Worm (Caenorhabditis elegans): ENCODE data around the gene Y49A3A.3.

Y49A3A.3 gene

DNA sequence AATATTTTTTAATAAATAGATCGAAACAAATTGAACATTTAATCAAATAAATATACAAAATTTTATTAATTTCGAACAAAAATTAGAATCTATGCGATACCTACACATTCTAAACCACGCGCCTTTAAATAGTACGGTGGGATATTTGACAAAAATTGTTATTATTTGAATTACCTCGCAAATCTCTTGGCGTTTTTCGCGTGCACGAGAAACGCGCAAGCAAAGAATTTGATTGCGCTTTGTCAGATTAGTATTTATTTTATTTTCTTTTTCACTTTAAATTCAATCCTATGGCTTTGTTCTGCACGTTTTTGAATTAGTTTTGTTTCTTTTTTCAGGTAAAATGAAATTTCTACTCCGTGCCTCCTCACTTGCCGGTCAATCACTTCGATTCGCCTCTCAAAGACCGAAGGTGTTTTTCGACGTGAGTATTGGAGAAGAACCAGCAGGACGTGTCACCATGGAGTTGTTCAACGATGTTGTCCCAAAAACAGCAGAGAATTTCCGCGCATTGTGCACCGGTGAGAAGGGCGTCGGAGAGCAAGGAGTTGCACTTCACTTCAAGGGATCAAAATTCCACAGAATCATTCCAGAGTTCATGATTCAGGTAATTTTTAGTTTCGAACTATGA is 1.6 kb downstream of the Y49A3A.3 start, which contains the start of gene cyn-1 (continued):
- TF ChIP-seq T26A8.4 (GFP tag; IDR thresholded peaks at IDR 0.05) (peak; percentile 70), hif-1 (tag; optimal IDR thresholded peaks at IDR 0.05) (peak in 1 of 2 experiments; percentile 25), spr-3 (GFP tag; optimal IDR thresholded peaks at IDR 0.05) (peak; percentile 17), aly-2 (tag; optimal IDR thresholded peaks at IDR 0.05) (no peak), dve-1 (tag; optimal IDR thresholded peaks at IDR 0.05; ENCODE audit: insufficient read depth) (peak; percentile 85), hmg-1.1 (GFP tag; IDR thresholded peaks at IDR 0.05) (peak; percentile 77), zag-1 (tag; optimal IDR thresholded peaks at IDR 0.05) (peak; percentile 8), ama-1 (optimal IDR thresholded peaks at IDR 0.05) (peak; percentile 10), unc-130 (GFP tag; optimal IDR thresholded peaks at IDR 0.05) (peak; percentile 41), hlh-11 (tag; optimal IDR thresholded peaks at IDR 0.05) (peak; percentile 66), madf-9 (GFP tag; conservative IDR thresholded peaks at IDR 0.05) (peak; percentile 43; the same call in 1 of the 2 replicates), zip-2 (tag; optimal IDR thresholded peaks at IDR 0.05) (peak; percentile 38), nhr-10 (tag; optimal IDR thresholded peaks at IDR 0.05) (no peak)

DNA sequence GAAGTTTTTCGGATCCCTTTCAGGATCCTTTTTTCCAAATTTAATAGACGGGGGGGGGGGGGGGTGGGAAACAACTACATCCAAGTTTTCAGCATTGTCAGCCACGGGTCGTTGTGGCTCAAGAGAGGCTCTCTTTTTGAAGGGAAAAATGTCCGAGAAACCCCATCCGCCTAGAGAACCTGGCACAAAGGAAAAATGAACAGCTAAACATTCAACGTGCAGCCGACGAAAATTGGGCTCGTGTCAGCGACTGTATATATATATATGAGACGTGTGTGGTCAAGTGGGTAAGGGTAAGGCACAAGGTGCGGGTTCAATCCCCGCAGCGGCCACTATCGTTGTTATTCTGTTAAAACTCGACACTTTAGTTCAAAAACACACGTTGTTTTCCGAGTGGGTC is 4.4 kb downstream of the Y49A3A.3 start, which contains the start of gene Y49A3A.4:
Y49A3A.4 (minus strand) TSS at position 314 of the 400 bp plus-strand sequence.
- no peak for TF ChIP-seq ctbp-1 (GFP tag; IDR thresholded peaks at IDR 0.05)
- TF ChIP-seq ceh-32 (tag; optimal IDR thresholded peaks at IDR 0.05; ENCODE audit: poor library complexity): no peak
- TF ChIP-seq ztf-7 (tag; optimal IDR thresholded peaks at IDR 0.05): no peak
- no peak for TF ChIP-seq unc-130 (GFP tag; optimal IDR thresholded peaks at IDR 0.05)
- peak; percentile 19 for TF ChIP-seq dve-1 (tag; optimal IDR thresholded peaks at IDR 0.05; ENCODE audit: insufficient read depth)
- no peak for TF ChIP-seq Y48G9A.11 (GFP tag; IDR thresholded peaks at IDR 0.05)
- TF ChIP-seq daf-16 (GFP tag; optimal IDR thresholded peaks at IDR 0.05): no peak
- peak; percentile 42 for TF ChIP-seq daf-16 (tag; optimal IDR thresholded peaks at IDR 0.05)
- TF ChIP-seq snpc-4 (tag; optimal IDR thresholded peaks at IDR 0.05): peak; percentile 70
- TF ChIP-seq gei-8 (GFP tag; optimal IDR thresholded peaks at IDR 0.05): no peak
- no peak for TF ChIP-seq zfp-2 (tag; optimal IDR thresholded peaks at IDR 0.05)
- peak; percentile 63 for TF ChIP-seq T26A8.4 (GFP tag; IDR thresholded peaks at IDR 0.05)
- TF ChIP-seq saeg-2 (GFP tag; IDR thresholded peaks at IDR 0.05): no peak
- peak; percentile 23 for TF ChIP-seq hlh-11 (tag; optimal IDR thresholded peaks at IDR 0.05)
- TF ChIP-seq hlh-30 (tag; optimal IDR thresholded peaks at IDR 0.05; ENCODE audit: insufficient read depth): peak; percentile 35
- TF ChIP-seq lin-39 (tag; optimal IDR thresholded peaks at IDR 0.05): no peak
- TF ChIP-seq spr-3 (GFP tag; optimal IDR thresholded peaks at IDR 0.05): peak; percentile 11
- peak; percentile 0 for TF ChIP-seq Y5F2A.4 (GFP tag; optimal IDR thresholded peaks at IDR 0.05)
- peak; percentile 39 for TF ChIP-seq mes-2 (tag; optimal IDR thresholded peaks at IDR 0.05; ENCODE audit: poor library complexity, severe bottlenecking)
- peak; percentile 21 for TF ChIP-seq mep-1 (tag; optimal IDR thresholded peaks at IDR 0.05)
- no peak for TF ChIP-seq D1046.2 (GFP tag; IDR thresholded peaks at IDR 0.05)

DNA sequence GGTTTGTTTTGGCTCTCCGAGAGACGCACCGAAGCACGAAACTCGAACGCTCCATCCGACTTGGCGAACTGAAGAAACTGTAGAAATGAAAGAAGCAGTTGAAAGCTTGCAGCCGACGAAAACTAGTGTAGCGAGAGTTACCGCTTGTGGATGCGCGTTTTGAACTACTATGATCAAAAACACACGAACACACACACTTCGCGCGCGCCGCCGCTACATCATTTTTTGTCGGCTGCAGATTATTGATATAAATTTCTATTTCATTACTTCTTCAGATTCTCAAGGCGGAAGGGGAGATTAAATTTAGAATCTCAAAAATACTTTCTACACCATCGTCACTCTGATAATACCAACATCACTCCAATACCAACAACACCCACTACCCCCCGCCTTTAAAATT is 7.8 kb downstream of the Y49A3A.3 start:
- TF ChIP-seq Y105C5A.15 (GFP tag; IDR thresholded peaks at IDR 0.05) (no peak), egl-43 (GFP tag; IDR thresholded peaks at IDR 0.05) (0 out of 2 replicates have a peak, but pooled peaks have one; percentile 12), mxl-2 (GFP tag; conservative IDR thresholded peaks at IDR 0.05) (no peak), jun-1 (tag; optimal IDR thresholded peaks at IDR 0.05) (no peak)

DNA sequence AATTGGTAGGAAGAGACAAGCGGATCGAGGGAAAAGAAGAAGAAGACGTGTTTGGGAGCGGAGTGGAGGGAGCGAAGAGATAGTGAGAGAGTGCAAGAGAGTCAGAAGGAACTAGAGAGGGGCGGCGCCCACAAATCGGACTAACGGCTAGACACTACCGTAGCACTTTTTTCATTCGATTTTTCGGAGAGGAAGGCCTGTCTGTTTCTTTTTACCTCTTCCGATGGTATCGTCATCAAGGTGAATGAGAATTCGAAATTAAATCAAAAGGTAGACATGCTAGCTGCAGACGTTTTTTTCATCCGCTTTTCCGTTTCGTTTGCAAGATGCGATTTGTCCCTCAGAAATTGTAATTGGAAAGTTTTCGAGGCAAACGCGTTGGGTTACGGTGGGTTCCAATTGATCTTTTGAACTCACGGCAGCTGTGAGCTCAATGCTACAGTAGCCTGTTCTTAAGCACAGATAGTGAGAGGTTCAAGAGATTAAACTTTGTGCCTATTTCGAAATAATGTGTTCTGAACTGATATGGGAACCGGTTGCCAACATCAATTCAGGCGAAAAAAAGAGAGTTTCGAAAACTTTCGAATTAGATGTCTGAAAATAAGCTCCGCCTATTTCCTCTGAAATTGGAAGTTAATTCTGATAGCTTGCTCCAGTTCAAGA is 10.5 kb downstream of the Y49A3A.3 start:
- TF ChIP-seq nhr-76 (tag; optimal IDR thresholded peaks at IDR 0.05): no peak
- peak in 1 of 2 experiments; percentile 44 for TF ChIP-seq unc-62 (GFP tag; optimal IDR thresholded peaks at IDR 0.05 in 1 of 2)
- no peak for TF ChIP-seq unc-62 (tag; optimal IDR thresholded peaks at IDR 0.05)
- TF ChIP-seq ZK546.5 (tag; optimal IDR thresholded peaks at IDR 0.05): no peak
- TF ChIP-seq daf-19 (GFP tag; conservative IDR thresholded peaks at IDR 0.05): peak; percentile 68; the same call in 1 of the 2 replicates
- TF ChIP-seq dmd-6 (GFP tag; IDR thresholded peaks at IDR 0.05): peak; percentile 23
- peak; percentile 26 for TF ChIP-seq nhr-28 (tag; optimal IDR thresholded peaks at IDR 0.05)
- TF ChIP-seq mxl-3 (GFP tag; optimal IDR thresholded peaks at IDR 0.05): peak; percentile 52
- no peak for TF ChIP-seq R02D3.7 (tag; optimal IDR thresholded peaks at IDR 0.05)
- TF ChIP-seq snpc-4 (tag; optimal IDR thresholded peaks at IDR 0.05): no peak
- TF ChIP-seq nhr-25 (tag; optimal IDR thresholded peaks at IDR 0.05; ENCODE audit: borderline replicate concordance, insufficient read depth): peak; percentile 96
- TF ChIP-seq daf-8 (GFP tag; IDR thresholded peaks at IDR 0.05): no peak
- TF ChIP-seq mxl-2 (GFP tag; conservative IDR thresholded peaks at IDR 0.05): no peak
- TF ChIP-seq rbr-2 (tag; optimal IDR thresholded peaks at IDR 0.05): peak; percentile 26

Measured in whole organism, L4 larva.